Fruit fly (Drosophila melanogaster) whole organism: ENCODE data around the gene tHMG2.

ENCODE experiments used
- CG8478 ChIP-seq: fragments of >200 bp; optimal IDR thresholded peaks from 2 replicates; lab custom pipeline; 2018; ENCODE audit warnings: inconsistent platforms
- Dll ChIP-seq: fragments of >200 bp; optimal IDR thresholded peaks from 2 replicates; lab custom pipeline; 2017
- EcR ChIP-seq, 2 experiments: fragments of >200 bp; optimal IDR thresholded peaks; 2 replicates each; lab custom pipeline; 2017; ENCODE audit warnings: missing biosample characterization in 2 of 2, missing genetic modification characterization in 2 of 2, missing genetic modification reagents in 2 of 2
- pan ChIP-seq: fragments of >200 bp; optimal IDR thresholded peaks from 2 replicates; lab custom pipeline; 2017
- psq ChIP-seq: fragments of >200 bp; optimal IDR thresholded peaks from 2 replicates; lab custom pipeline; 2017
- usp ChIP-seq: fragments of >200 bp; optimal IDR thresholded peaks from 2 replicates; lab custom pipeline; 2017; ENCODE audit warnings: missing biosample characterization, missing genetic modification characterization, mixed read lengths

- TF ChIP-seq usp (no peak), CG8478 (lab: Kevin White, UChicago) (no peak), Dll (lab: Kevin White, UChicago) (no peak), EcR (GFP tag; optimal IDR thresholded peaks at IDR 0.05; lab: Kevin White, UChicago) (no peak), psq (lab: Kevin White, UChicago) (no peak), pan (lab: Kevin White, UChicago) (no peak)
Measured at dm6 chr3R:22483537-22483936, 9.2 kb upstream of the tHMG2 start.
